Fruit fly (Drosophila melanogaster) whole organism, embryonic: Measurements from ENCODE around the gene betaTub65B.

Source experiments
- Antp ChIP-seq: fragments of 200-800 bp; sonication (Bioruptor generic); optimal IDR thresholded peaks from 3 replicates; lab custom pipeline; 2016; ENCODE audit warnings: missing biosample characterization, missing genetic modification characterization
- Atf6 ChIP-seq: fragments of 200-800 bp; sonication (Bioruptor generic); IDR thresholded peaks from 2 replicates; pipeline ENCODE4 v1.3.6; 2022; ENCODE audit warnings: missing biosample characterization, missing genetic modification characterization
- Bdp1 ChIP-seq: fragments of 200-800 bp; sonication (Bioruptor generic); optimal IDR thresholded peaks from 3 replicates; lab custom pipeline; 2016; ENCODE audit warnings: missing biosample characterization, missing genetic modification characterization
- CG1024 ChIP-seq: fragments of 200-800 bp; sonication (Bioruptor generic); IDR thresholded peaks from 2 replicates; pipeline ENCODE4 v1.3.6; 2022; ENCODE audit warnings: missing biosample characterization, missing genetic modification characterization
- CG10431 ChIP-seq: fragments of 200-800 bp; sonication (Bioruptor generic); optimal IDR thresholded peaks from 3 replicates; lab custom pipeline; 2018; ENCODE audit warnings: missing biosample characterization, mild to moderate bottlenecking, missing genetic modification characterization
- CG10959 ChIP-seq: fragments of 200-800 bp; sonication (Bioruptor generic); IDR thresholded peaks from 2 replicates; pipeline ENCODE4 v1.3.6; 2022; ENCODE audit warnings: missing biosample characterization, missing genetic modification characterization
- CG11695 ChIP-seq: fragments of 200-800 bp; sonication (Bioruptor generic); IDR thresholded peaks from 3 replicates; pipeline ENCODE4 v1.3.6; 2022; ENCODE audit warnings: missing biosample characterization, missing genetic modification characterization
- CG15073 ChIP-seq: fragments of 200-800 bp; sonication (Bioruptor generic); optimal IDR thresholded peaks from 2 replicates; lab custom pipeline; 2016; ENCODE audit warnings: missing biosample characterization, missing genetic modification characterization
- CG15479 ChIP-seq: fragments of 200-800 bp; sonication (Bioruptor generic); optimal IDR thresholded peaks from 3 replicates; lab custom pipeline; 2019; ENCODE audit warnings: missing biosample characterization, mild to moderate bottlenecking, missing genetic modification characterization, moderate library complexity
- CG16815 ChIP-seq: fragments of 200-800 bp; sonication (Bioruptor generic); optimal IDR thresholded peaks from 3 replicates; lab custom pipeline; 2017; ENCODE audit warnings: missing biosample characterization, mild to moderate bottlenecking, missing genetic modification characterization
- CG17186 ChIP-seq: fragments of 200-800 bp; sonication (Bioruptor generic); optimal IDR thresholded peaks from 3 replicates; lab custom pipeline; 2017; ENCODE audit warnings: missing biosample characterization, missing genetic modification reagents, missing genetic modification characterization
- CG17385 ChIP-seq: fragments of 200-800 bp; sonication (Bioruptor generic); optimal IDR thresholded peaks from 3 replicates; lab custom pipeline; 2018; ENCODE audit warnings: missing biosample characterization, mild to moderate bottlenecking, missing genetic modification characterization
- CG17612 ChIP-seq: fragments of 200-800 bp; sonication (Bioruptor generic); IDR thresholded peaks from 2 replicates; pipeline ENCODE4 v1.3.6; 2022; ENCODE audit warnings: missing biosample characterization, missing genetic modification characterization
- CG1792 ChIP-seq: fragments of 200-800 bp; sonication (Bioruptor generic); optimal IDR thresholded peaks from 2 replicates; lab custom pipeline; 2016; ENCODE audit warnings: missing biosample characterization, missing genetic modification characterization
- CG18262 ChIP-seq: fragments of 200-800 bp; optimal IDR thresholded peaks from 3 replicates; lab custom pipeline; 2019; ENCODE audit warnings: missing biosample characterization, mild to moderate bottlenecking, missing genetic modification characterization, moderate library complexity
- CG18764 ChIP-seq: fragments of 200-800 bp; sonication (Bioruptor generic); optimal IDR thresholded peaks from 3 replicates; lab custom pipeline; 2016; ENCODE audit warnings: missing biosample characterization, missing genetic modification characterization
- CG2116 ChIP-seq: fragments of 200-800 bp; sonication (Bioruptor generic); optimal IDR thresholded peaks from 3 replicates; lab custom pipeline; 2018; ENCODE audit warnings: missing biosample characterization, mild to moderate bottlenecking, missing genetic modification characterization
- CG3065 ChIP-seq: fragments of 200-800 bp; sonication (Bioruptor generic); optimal IDR thresholded peaks from 2 replicates; lab custom pipeline; 2016; ENCODE audit warnings: missing biosample characterization, missing genetic modification characterization
- CG32767 ChIP-seq: fragments of 200-800 bp; sonication (Bioruptor generic); IDR thresholded peaks from 2 replicates; pipeline ENCODE4 v1.3.6; 2022; ENCODE audit warnings: missing biosample characterization, missing genetic modification characterization
- CG32772 ChIP-seq: fragments of 200-800 bp; sonication (Bioruptor generic); IDR thresholded peaks from 2 replicates; pipeline ENCODE4 v1.3.6; 2022; ENCODE audit warnings: missing biosample characterization, missing genetic modification characterization
- CG4707 ChIP-seq: fragments of 200-800 bp; sonication (Bioruptor generic); optimal IDR thresholded peaks from 2 replicates; lab custom pipeline; 2018; ENCODE audit warnings: missing biosample characterization, mild to moderate bottlenecking, missing genetic modification characterization, moderate library complexity
- CG5953 ChIP-seq: fragments of 200-800 bp; sonication (Bioruptor generic); IDR thresholded peaks from 2 replicates; pipeline ENCODE4 v1.3.6; 2022; ENCODE audit warnings: missing biosample characterization, missing genetic modification characterization
- CG6765 ChIP-seq: fragments of 200-800 bp; sonication (Bioruptor generic); optimal IDR thresholded peaks from 3 replicates; lab custom pipeline; 2017; ENCODE audit warnings: missing biosample characterization, mild to moderate bottlenecking, missing genetic modification characterization
- CG6854 ChIP-seq: fragments of 200-800 bp; sonication (Bioruptor generic); optimal IDR thresholded peaks from 3 replicates; lab custom pipeline; 2017; ENCODE audit warnings: missing biosample characterization, mild to moderate bottlenecking, missing genetic modification characterization
- CG7357 ChIP-seq: fragments of 200-800 bp; sonication (Bioruptor generic); IDR thresholded peaks from 3 replicates; pipeline ENCODE4 v1.3.6; 2022; ENCODE audit warnings: missing biosample characterization, missing genetic modification characterization
- CG7963 ChIP-seq: fragments of 200-800 bp; sonication (Bioruptor generic); IDR thresholded peaks from 3 replicates; pipeline ENCODE4 v1.3.6; 2022; ENCODE audit warnings: missing biosample characterization, missing genetic modification characterization; ENCODE audit not compliant: partially characterized antibody
- CG8281 ChIP-seq: fragments of 200-800 bp; sonication (Bioruptor generic); optimal IDR thresholded peaks from 2 replicates; lab custom pipeline; 2018; ENCODE audit warnings: missing biosample characterization, mild to moderate bottlenecking, missing genetic modification characterization, moderate library complexity
- CG9876 ChIP-seq: fragments of 200-800 bp; sonication (Bioruptor generic); optimal IDR thresholded peaks from 2 replicates; lab custom pipeline; 2016; ENCODE audit warnings: missing biosample characterization, missing genetic modification characterization
- CHES-1-like ChIP-seq: fragments of 200-800 bp; sonication (Bioruptor generic); optimal IDR thresholded peaks from 2 replicates; lab custom pipeline; 2016; ENCODE audit warnings: missing biosample characterization, missing genetic modification characterization
- CoRest ChIP-seq: fragments of 200-800 bp; sonication (Bioruptor generic); optimal IDR thresholded peaks from 3 replicates; lab custom pipeline; 2018; ENCODE audit warnings: missing biosample characterization, mild to moderate bottlenecking, missing genetic modification characterization, moderate library complexity
- Dbx ChIP-seq: fragments of 200-800 bp; sonication (Bioruptor generic); IDR thresholded peaks from 3 replicates; pipeline ENCODE4 v1.3.6; 2022; ENCODE audit warnings: missing biosample characterization, missing genetic modification characterization
- Dfd ChIP-seq, 2 experiments: fragments of >200 bp; optimal IDR thresholded peaks; 2 replicates each; lab custom pipeline; 2017; ENCODE audit warnings: missing biosample characterization in 2 of 2, missing genetic modification characterization in 2 of 2
- Dip2 ChIP-seq: fragments of 200-800 bp; sonication (Bioruptor generic); IDR thresholded peaks from 2 replicates; pipeline ENCODE4 v1.3.6; 2022; ENCODE audit warnings: missing biosample characterization, missing genetic modification characterization
- Dref ChIP-seq: fragments of 200-800 bp; sonication (Bioruptor generic); IDR thresholded peaks from 2 replicates; pipeline ENCODE4 v1.3.6; 2022; ENCODE audit warnings: missing biosample characterization, missing genetic modification characterization
- GATAe ChIP-seq: fragments of 200-800 bp; sonication (Bioruptor generic); conservative IDR thresholded peaks from 2 replicates; pipeline ENCODE4 v1.3.6; 2022; ENCODE audit warnings: missing biosample characterization, missing genetic modification characterization
- HLH3B ChIP-seq: fragments of 200-800 bp; sonication (Bioruptor generic); IDR thresholded peaks from 2 replicates; pipeline ENCODE4 v1.3.6; 2022; ENCODE audit warnings: missing biosample characterization, missing genetic modification characterization
- Hr78 ChIP-seq, 2 experiments: fragments of 200-800 bp in 1 of 2; fragments of >200 bp in 1 of 2; sonication (Bioruptor generic) in 1 of 2; optimal IDR thresholded peaks; 2 replicates each; lab custom pipeline; 2017 to 2019; ENCODE audit warnings: missing biosample characterization in 2 of 2, missing genetic modification characterization in 2 of 2, mild to moderate bottlenecking in 1 of 2, moderate library complexity in 1 of 2
- Lhr ChIP-seq: fragments of 200-800 bp; sonication (Bioruptor generic); optimal IDR thresholded peaks from 3 replicates; lab custom pipeline; 2017; ENCODE audit warnings: mild to moderate bottlenecking, missing biosample characterization, missing genetic modification reagents, missing genetic modification characterization
- NC2α ChIP-seq: fragments of 200-800 bp; sonication (Bioruptor generic); optimal IDR thresholded peaks from 2 replicates; lab custom pipeline; 2016; ENCODE audit warnings: missing biosample characterization, missing genetic modification characterization
- Nf-YA ChIP-seq: fragments of 200-800 bp; sonication (Bioruptor generic); IDR thresholded peaks from 2 replicates; pipeline ENCODE4 v1.3.6; 2022; ENCODE audit warnings: missing biosample characterization, missing genetic modification characterization
- Ptx1 ChIP-seq: fragments of 200-800 bp; sonication (Bioruptor generic); IDR thresholded peaks from 2 replicates; pipeline ENCODE4 v1.3.6; 2022; ENCODE audit warnings: missing biosample characterization, missing genetic modification characterization
- abd-A ChIP-seq: fragments of 200-800 bp; sonication (Bioruptor generic); optimal IDR thresholded peaks from 3 replicates; lab custom pipeline; 2019; ENCODE audit warnings: missing biosample characterization, mild to moderate bottlenecking, missing genetic modification characterization, moderate library complexity
- chinmo ChIP-seq: fragments of 200-800 bp; sonication (Bioruptor generic); IDR thresholded peaks from 4 replicates; pipeline ENCODE4 v1.3.6; 2022; ENCODE audit warnings: missing biosample characterization, missing genetic modification characterization; ENCODE audit not compliant: partially characterized antibody
- danr ChIP-seq: fragments of 200-800 bp; sonication (Bioruptor generic); IDR thresholded peaks from 2 replicates; pipeline ENCODE4 v1.3.6; 2022; ENCODE audit warnings: missing biosample characterization, missing genetic modification characterization
- disco-r ChIP-seq: fragments of 200-800 bp; sonication (Bioruptor generic); optimal IDR thresholded peaks from 2 replicates; lab custom pipeline; 2016; ENCODE audit warnings: missing biosample characterization, missing genetic modification characterization
- gem ChIP-seq: fragments of 200-800 bp; sonication (Bioruptor generic); optimal IDR thresholded peaks from 2 replicates; lab custom pipeline; 2019; ENCODE audit warnings: missing biosample characterization, mild to moderate bottlenecking, missing genetic modification characterization, moderate library complexity
- gsb ChIP-seq: fragments of 200-800 bp; sonication (Bioruptor generic); IDR thresholded peaks from 2 replicates; pipeline ENCODE4 v1.3.6; 2022; ENCODE audit warnings: missing biosample characterization, missing genetic modification characterization
- lmd ChIP-seq: fragments of 200-800 bp; sonication (Bioruptor generic); IDR thresholded peaks from 2 replicates; pipeline ENCODE4 v1.3.6; 2022; ENCODE audit warnings: missing biosample characterization, missing genetic modification characterization
- maf-S ChIP-seq: fragments of 200-800 bp; sonication (Bioruptor generic); optimal IDR thresholded peaks from 2 replicates; lab custom pipeline; 2016; ENCODE audit warnings: missing biosample characterization, missing genetic modification characterization
- repo ChIP-seq: fragments of 200-800 bp; sonication (Bioruptor generic); optimal IDR thresholded peaks from 2 replicates; lab custom pipeline; 2016; ENCODE audit warnings: missing biosample characterization, missing genetic modification characterization
- ssp ChIP-seq: fragments of 200-800 bp; sonication (Bioruptor generic); IDR thresholded peaks from 2 replicates; pipeline ENCODE4 v1.3.6; 2022; ENCODE audit warnings: missing biosample characterization, missing genetic modification characterization
- zfh2 ChIP-seq: fragments of 200-800 bp; sonication (Bioruptor generic); optimal IDR thresholded peaks from 2 replicates; lab custom pipeline; 2016; ENCODE audit warnings: missing biosample characterization, missing genetic modification characterization

The betaTub65B gene

DNA sequence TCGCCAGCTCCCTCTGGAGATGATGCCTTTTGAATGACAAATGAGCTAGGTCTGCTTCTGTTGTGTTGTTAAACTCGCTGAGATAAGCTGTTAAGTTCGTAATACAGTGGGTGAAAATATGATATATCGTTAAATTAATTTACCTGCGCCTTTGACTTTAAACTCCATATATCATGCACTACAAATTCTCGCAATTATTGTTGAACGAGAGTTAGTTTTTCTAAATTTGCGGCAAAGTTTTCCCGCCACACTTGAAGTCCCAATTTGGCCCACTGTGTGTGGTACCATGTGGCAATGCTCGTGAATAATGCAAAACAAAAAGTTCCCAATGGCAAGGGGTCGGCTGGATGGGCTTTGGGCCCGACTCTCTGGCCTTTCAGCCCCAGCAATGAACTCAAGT is 46.2 kb downstream of the betaTub65B start (continued):
- TF ChIP-seq CG1024 (GFP tag; lab: Robert Waterston, UW), result peak; percentile 55; the same call in 1 of the 2 replicates
- TF ChIP-seq Dbx (GFP tag; lab: Robert Waterston, UW), result peak; percentile 47; the same call in 1 of the 3 replicates
- TF ChIP-seq CG6854 (GFP tag; lab: Kevin White, UChicago), result peak; percentile 27
- peak; percentile 70 for TF ChIP-seq gem (tag; lab: Kevin White, UChicago)
- peak; percentile 84 for TF ChIP-seq CG5953
- TF ChIP-seq ssp, result peak; percentile 30; the same call in 1 of the 2 replicates
- TF ChIP-seq CG8281 (tag; lab: Kevin White, UChicago), result no peak
- peak; percentile 22 for TF ChIP-seq Bdp1 (GFP tag; lab: Kevin White, UChicago)
- no peak for TF ChIP-seq abd-A (tag; lab: Kevin White, UChicago)
- peak in 1 of 2 experiments; percentile 84 for TF ChIP-seq Hr78 (GFP tag; optimal IDR thresholded peaks at IDR 0.05; lab: Kevin White, UChicago)
- TF ChIP-seq Atf6 (GFP tag; lab: Robert Waterston, UW), result no peak; the same call in 1 of the 2 replicates
- no peak for TF ChIP-seq CG18262 (tag; lab: Kevin White, UChicago)
- TF ChIP-seq Ptx1, result peak; percentile 85
- TF ChIP-seq CG7357, result peak; percentile 68
- TF ChIP-seq zfh2 (GFP tag; lab: Kevin White, UChicago), result no peak
- no peak for TF ChIP-seq danr (GFP tag; lab: Robert Waterston, UW)
- TF ChIP-seq CG11695 (GFP tag; lab: Robert Waterston, UW), result peak; percentile 60; the same call in 2 of the 3 replicates
- TF ChIP-seq CG17186 (GFP tag; lab: Kevin White, UChicago), result no peak
- TF ChIP-seq gsb, result peak; percentile 62; the same call in 1 of the 2 replicates
- TF ChIP-seq CG6765 (GFP tag; lab: Kevin White, UChicago), result peak; percentile 18
- no peak for TF ChIP-seq CG10431
- peak; percentile 7 for TF ChIP-seq maf-S
- TF ChIP-seq GATAe (GFP tag; lab: Robert Waterston, UW), result no peak
- no peak for TF ChIP-seq chinmo (GFP tag; lab: Robert Waterston, UW)
- peak; percentile 8 for TF ChIP-seq CG1792 (GFP tag; lab: Kevin White, UChicago)
- no peak for TF ChIP-seq CG15073
- peak; percentile 22 for TF ChIP-seq Antp (GFP tag; lab: Kevin White, UChicago)
- no peak for TF ChIP-seq CG18764
- TF ChIP-seq Nf-YA (GFP tag; lab: Robert Waterston, UW), result peak; percentile 66
- peak; percentile 55 for TF ChIP-seq CoRest
- peak; percentile 1 for TF ChIP-seq CG16815 (GFP tag; lab: Kevin White, UChicago)
- peak; percentile 25 for TF ChIP-seq CHES-1-like (GFP tag; lab: Kevin White, UChicago)
- no peak for TF ChIP-seq Dip2
- TF ChIP-seq CG7963 (GFP tag; lab: Robert Waterston, UW), result no peak
- peak; percentile 24 for TF ChIP-seq repo (GFP tag; lab: Kevin White, UChicago)
- peak; percentile 76 for TF ChIP-seq CG32767 (GFP tag; lab: Robert Waterston, UW)
- peak; percentile 46; the same call in 1 of the 2 replicates for TF ChIP-seq CG17612 (GFP tag; lab: Robert Waterston, UW)
- TF ChIP-seq Dfd (GFP tag; optimal IDR thresholded peaks at IDR 0.05; lab: Kevin White, UChicago), result no peak
- TF ChIP-seq CG9876, result peak; percentile 34
- no peak for TF ChIP-seq CG10959 (GFP tag; lab: Robert Waterston, UW)
- TF ChIP-seq lmd (GFP tag; lab: Robert Waterston, UW), result peak; percentile 83
- TF ChIP-seq CG4707, result peak; percentile 76
- no peak for TF ChIP-seq NC2α (GFP tag; lab: Kevin White, UChicago)
- TF ChIP-seq disco-r (GFP tag; lab: Kevin White, UChicago), result no peak
- TF ChIP-seq CG17385, result peak; percentile 57
- TF ChIP-seq Dref (GFP tag; lab: Robert Waterston, UW), result no peak
- TF ChIP-seq CG15479 (GFP tag; lab: Kevin White, UChicago), result no peak
- no peak for TF ChIP-seq CG3065 (GFP tag; lab: Kevin White, UChicago)
- no peak for TF ChIP-seq Lhr (GFP tag; lab: Kevin White, UChicago)
- peak; percentile 49; the same call in 1 of the 2 replicates for TF ChIP-seq HLH3B
- peak; percentile 26; the same call in 1 of the 2 replicates for TF ChIP-seq CG32772
- TF ChIP-seq CG2116 (GFP tag; lab: Kevin White, UChicago), result no peak
